Worm (Caenorhabditis elegans): ENCODE measurements around the gene cox-6C.

ce11 chrIV:157809-158208, 31.3 kb downstream of the cox-6C start, which contains the start of gene gegf-1:
- no peak for TF ChIP-seq dao-5 (tag; optimal IDR thresholded peaks at IDR 0.05)
- no peak for TF ChIP-seq him-1 (tag; optimal IDR thresholded peaks at IDR 0.05)
- no peak for TF ChIP-seq W03F9.2 (tag; optimal IDR thresholded peaks at IDR 0.05)
